Worm (Caenorhabditis elegans): ENCODE results near the gene T05A8.7.

The T05A8.7 gene

DNA sequence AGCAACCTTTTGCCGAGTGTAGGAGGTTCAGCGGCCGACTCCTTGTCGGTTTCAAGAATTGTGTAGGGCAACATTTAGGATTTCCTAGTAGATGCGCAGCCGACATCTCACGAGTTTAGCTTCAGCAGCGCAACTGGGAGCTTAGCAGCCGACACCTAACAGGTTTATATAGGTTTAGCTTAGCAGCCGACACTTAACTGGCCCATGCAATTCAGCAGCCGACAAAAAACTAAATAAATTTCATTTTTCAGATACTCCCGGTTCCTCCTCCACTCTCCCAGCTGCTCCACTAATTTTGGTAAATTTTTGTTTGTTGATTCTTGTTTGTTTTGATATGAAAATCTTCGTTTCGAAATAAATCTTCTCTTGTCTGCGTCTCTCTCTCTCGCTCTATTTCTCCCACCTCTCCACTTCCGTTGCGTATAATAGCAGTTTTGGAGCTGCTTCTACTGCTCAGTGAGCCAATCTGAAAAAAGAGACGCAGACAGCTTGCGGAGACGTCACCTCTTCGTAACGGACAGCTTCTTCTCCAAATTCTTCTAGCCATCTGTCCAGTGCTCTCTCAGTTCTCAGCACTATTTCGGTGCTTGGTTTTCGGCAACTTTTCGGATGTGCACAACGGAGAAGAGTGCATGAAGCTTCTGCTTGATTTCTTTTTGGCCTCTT lies 5.9 kb upstream of the T05A8.7 start:
- peak; percentile 48 for TF ChIP-seq mep-1 (tag; optimal IDR thresholded peaks at IDR 0.05)
- TF ChIP-seq sem-2 (GFP tag; optimal IDR thresholded peaks at IDR 0.05): no peak
- TF ChIP-seq unc-62 (GFP tag; optimal IDR thresholded peaks at IDR 0.05): peak; percentile 73
- no peak for TF ChIP-seq hlh-1 (tag; optimal IDR thresholded peaks at IDR 0.05)
- TF ChIP-seq ces-1 (GFP tag; optimal IDR thresholded peaks at IDR 0.05): peak; percentile 80

DNA sequence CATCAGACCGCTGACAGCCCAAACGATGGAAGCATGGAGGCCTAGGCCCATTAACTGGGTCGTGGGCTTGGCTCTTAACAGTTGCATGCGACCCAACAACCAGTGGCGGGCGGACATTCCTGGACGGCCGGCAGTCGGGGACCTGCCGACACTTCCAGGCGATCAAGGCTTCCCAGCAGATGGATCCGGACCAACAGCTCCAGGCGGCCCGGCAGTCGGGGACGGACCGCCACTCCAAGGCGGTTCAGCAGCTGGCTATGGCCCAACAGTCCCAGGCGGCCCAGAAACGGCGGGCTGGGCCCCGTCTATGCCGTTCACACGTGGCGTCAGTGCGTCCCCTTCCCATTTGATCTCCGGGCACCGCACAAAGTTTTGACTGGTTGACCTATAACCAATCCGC lies 746 bp downstream of the T05A8.7 start:
- no peak for TF ChIP-seq unc-120 (tag; optimal IDR thresholded peaks at IDR 0.05; ENCODE audit: poor library complexity, severe bottlenecking)
- no peak for TF ChIP-seq lin-13 (tag; optimal IDR thresholded peaks at IDR 0.05)
- TF ChIP-seq ces-1 (GFP tag; optimal IDR thresholded peaks at IDR 0.05): no peak
- no peak for TF ChIP-seq M03D4.4 (tag; optimal IDR thresholded peaks at IDR 0.05)
- no peak for TF ChIP-seq nhr-237 (tag; optimal IDR thresholded peaks at IDR 0.05)
- TF ChIP-seq sem-2 (GFP tag; optimal IDR thresholded peaks at IDR 0.05): no peak
- TF ChIP-seq hlh-1 (tag; optimal IDR thresholded peaks at IDR 0.05): no peak
- TF ChIP-seq ceh-83 (GFP tag; optimal IDR thresholded peaks at IDR 0.05): no peak
- TF ChIP-seq lsy-2 (tag; optimal IDR thresholded peaks at IDR 0.05): no peak
- no peak for TF ChIP-seq ham-2 (GFP tag; optimal IDR thresholded peaks at IDR 0.05)
- no peak for TF ChIP-seq elt-1 (tag; optimal IDR thresholded peaks at IDR 0.05; ENCODE audit: borderline replicate concordance, insufficient read depth)
- no peak for TF ChIP-seq nhr-12 (tag; optimal IDR thresholded peaks at IDR 0.05)
- TF ChIP-seq tbx-8 (GFP tag; optimal IDR thresholded peaks at IDR 0.05): no peak
- no peak for TF ChIP-seq ztf-11 (tag; optimal IDR thresholded peaks at IDR 0.05)
- no peak for TF ChIP-seq snpc-4 (tag; optimal IDR thresholded peaks at IDR 0.05)

ce11 chrII:2739619-2740018 lies 2.5 kb downstream of the T05A8.7 start, which contains the start of gene T05A8.6:
T05A8.6 (minus strand) TSS chrII:2739719.
- no peak for TF ChIP-seq lsy-2 (tag; optimal IDR thresholded peaks at IDR 0.05)
- TF ChIP-seq ztf-11 (tag; optimal IDR thresholded peaks at IDR 0.05): no peak
- no peak for TF ChIP-seq drap-1 (GFP tag; optimal IDR thresholded peaks at IDR 0.05)

DNA sequence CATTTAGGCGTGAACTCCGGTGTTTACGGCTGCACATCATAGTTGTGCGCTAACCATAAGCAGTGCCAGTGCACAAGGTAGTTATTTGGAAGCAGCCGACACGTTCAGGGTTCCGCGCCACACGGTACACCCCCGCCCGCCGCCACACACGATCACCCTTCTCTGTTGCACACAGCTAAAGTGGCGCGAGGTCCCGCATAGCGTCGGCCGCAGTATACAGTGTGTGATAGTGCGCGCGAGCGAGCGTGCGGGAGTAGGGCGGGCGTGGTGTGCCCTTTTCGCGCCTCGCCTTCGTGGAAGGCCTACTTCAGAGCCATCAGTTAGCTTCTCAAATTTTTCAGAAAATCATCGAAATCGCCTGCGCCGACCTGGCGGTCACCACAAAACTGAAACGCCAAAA lies 5.2 kb downstream of the T05A8.7 start:
- no peak for TF ChIP-seq nhr-12 (tag; optimal IDR thresholded peaks at IDR 0.05)
- no peak for TF ChIP-seq lsy-2 (tag; optimal IDR thresholded peaks at IDR 0.05)
- no peak for TF ChIP-seq ham-2 (GFP tag; optimal IDR thresholded peaks at IDR 0.05)
- no peak for TF ChIP-seq snpc-4 (tag; optimal IDR thresholded peaks at IDR 0.05)
- TF ChIP-seq ceh-43 (GFP tag; optimal IDR thresholded peaks at IDR 0.05): no peak
- no peak for TF ChIP-seq nhr-28 (tag; optimal IDR thresholded peaks at IDR 0.05)
- no peak for TF ChIP-seq sptf-1 (tag; optimal IDR thresholded peaks at IDR 0.05)
- TF ChIP-seq hlh-1 (tag; optimal IDR thresholded peaks at IDR 0.05): no peak
- no peak for TF ChIP-seq unc-39 (tag; optimal IDR thresholded peaks at IDR 0.05)
- no peak for TF ChIP-seq blmp-1 (tag; optimal IDR thresholded peaks at IDR 0.05)
- TF ChIP-seq ces-1 (GFP tag; optimal IDR thresholded peaks at IDR 0.05): no peak
- TF ChIP-seq bed-3 (GFP tag; optimal IDR thresholded peaks at IDR 0.05): no peak
- no peak for TF ChIP-seq tbx-8 (GFP tag; optimal IDR thresholded peaks at IDR 0.05)
- TF ChIP-seq mep-1 (tag; optimal IDR thresholded peaks at IDR 0.05): no peak
- TF ChIP-seq lin-32 (GFP tag; optimal IDR thresholded peaks at IDR 0.05): no peak
- no peak for TF ChIP-seq M03D4.4 (tag; optimal IDR thresholded peaks at IDR 0.05)
- TF ChIP-seq nhr-2 (tag; optimal IDR thresholded peaks at IDR 0.05): no peak

DNA sequence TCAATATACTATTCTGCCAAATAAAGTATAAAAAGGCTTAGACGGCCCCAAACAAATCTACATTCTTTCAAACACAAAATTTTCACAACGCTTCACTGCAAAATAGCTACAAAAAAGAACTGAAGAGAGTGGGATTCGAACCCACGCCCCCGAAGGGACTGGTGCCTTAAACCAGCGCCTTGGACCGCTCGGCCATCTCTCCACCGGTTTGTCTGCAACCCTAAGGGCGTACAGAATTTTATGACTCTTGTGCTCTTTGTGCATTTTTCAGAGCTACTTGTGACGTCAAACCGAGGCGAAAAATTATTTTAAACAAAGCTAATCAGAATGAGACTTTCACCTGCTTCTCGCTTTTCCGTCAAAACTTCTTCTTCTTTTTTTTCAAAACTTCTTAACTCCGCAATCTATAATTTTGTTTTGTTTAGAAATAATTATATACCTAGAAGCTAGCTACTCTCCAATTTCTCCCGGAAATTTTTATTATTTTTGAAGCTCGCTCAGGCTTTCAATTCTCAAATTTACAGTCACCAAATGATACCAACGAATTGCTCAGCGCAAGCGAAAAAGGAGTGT lies 5.9 kb downstream of the T05A8.7 start, which contains the start of gene T05A8.8:
TSS of gene T05A8.8 (plus strand) at position 523 of the 573 bp plus-strand sequence.
- TF ChIP-seq ham-2 (GFP tag; optimal IDR thresholded peaks at IDR 0.05) (no peak), ztf-11 (tag; optimal IDR thresholded peaks at IDR 0.05) (no peak), blmp-1 (tag; optimal IDR thresholded peaks at IDR 0.05) (no peak), nhr-28 (tag; optimal IDR thresholded peaks at IDR 0.05) (no peak), nhr-76 (tag; optimal IDR thresholded peaks at IDR 0.05) (no peak), unc-120 (tag; optimal IDR thresholded peaks at IDR 0.05; ENCODE audit: poor library complexity, severe bottlenecking) (no peak), mls-2 (tag; optimal IDR thresholded peaks at IDR 0.05) (no peak), drap-1 (GFP tag; optimal IDR thresholded peaks at IDR 0.05) (no peak), hlh-1 (tag; optimal IDR thresholded peaks at IDR 0.05) (no peak)

All from whole organism, mixed stage, embryonic.